Worm (Caenorhabditis elegans) whole organism, young adult: ENCODE results near the gene H38K22.7.

Source experiments
- F10E7.11 ChIP-seq: sonication (generic microtip); optimal IDR thresholded peaks from 2 replicates; lab custom pipeline; 2017; ENCODE audit warnings: mild to moderate bottlenecking, missing genetic modification characterization, moderate library complexity, missing compliant biosample characterization
- F22D6.2 ChIP-seq: sonication (generic microtip); optimal IDR thresholded peaks from 2 replicates; lab custom pipeline; 2016; ENCODE audit warnings: mild to moderate bottlenecking, missing genetic modification characterization, missing compliant biosample characterization
- F55B11.4 ChIP-seq: sonication (generic microtip); optimal IDR thresholded peaks from 2 replicates; lab custom pipeline; 2016; ENCODE audit warnings: missing compliant biosample characterization, missing genetic modification characterization, borderline replicate concordance; ENCODE audit not compliant: insufficient read depth
- Y53G8AR.9 ChIP-seq: fragments of 200-800 bp; sonication (Bioruptor generic); conservative IDR thresholded peaks from 2 replicates; pipeline ENCODE4 v1.3.6; 2022; ENCODE audit warnings: missing genetic modification reagents, missing genetic modification characterization, missing compliant biosample characterization
- Y56A3A.18 ChIP-seq: fragments of 200-800 bp; sonication (Bioruptor generic); IDR thresholded peaks from 2 replicates; pipeline ENCODE4 v1.3.6; 2022; ENCODE audit warnings: missing genetic modification reagents, missing genetic modification characterization, missing compliant biosample characterization
- ZK185.1 ChIP-seq: sonication (generic microtip); optimal IDR thresholded peaks from 2 replicates; lab custom pipeline; 2016; ENCODE audit warnings: mild to moderate bottlenecking, missing genetic modification characterization, missing compliant biosample characterization; ENCODE audit not compliant: poor library complexity, severe bottlenecking
- akir-1 ChIP-seq: fragments of 200-800 bp; sonication (Bioruptor generic); optimal IDR thresholded peaks from 2 replicates; lab custom pipeline; 2018; ENCODE audit warnings: mild to moderate bottlenecking, missing genetic modification characterization, moderate library complexity, missing compliant biosample characterization
- ama-1 ChIP-seq, 3 experiments: fragments of 150-350 bp in 1 of 3; sonication (generic microtip) in 2 of 3; optimal IDR thresholded peaks; 2 replicates each; lab custom pipeline; 2014 to 2018; ENCODE audit warnings: missing biosample characterization in 2 of 3, missing genetic modification characterization in 2 of 3, missing genetic modification reagents in 2 of 3
- atf-7 ChIP-seq: sonication (generic microtip); optimal IDR thresholded peaks from 2 replicates; lab custom pipeline; 2017; ENCODE audit warnings: mild to moderate bottlenecking, missing genetic modification characterization, missing compliant biosample characterization
- bed-2 ChIP-seq: fragments of 200-800 bp; sonication (Bioruptor generic); IDR thresholded peaks from 2 replicates; pipeline ENCODE4 v1.3.6; 2022; ENCODE audit warnings: missing genetic modification reagents, missing genetic modification characterization, missing compliant biosample characterization
- cebp-1 ChIP-seq, 2 experiments: fragments of 200-800 bp in 1 of 2; sonication (Bioruptor generic) in 1 of 2; sonication (generic microtip) in 1 of 2; IDR thresholded peaks in 1 of 2; optimal IDR thresholded peaks in 1 of 2; 2 replicates each; pipeline versions ENCODE4 v1.3.6 to Lab custom; 2017 to 2022; ENCODE audit warnings: missing compliant biosample characterization in 2 of 2, missing genetic modification characterization in 2 of 2, mild to moderate bottlenecking in 1 of 2, missing genetic modification reagents in 1 of 2, moderate library complexity in 1 of 2
- ceh-27 ChIP-seq: fragments of 200-800 bp; sonication (Bioruptor generic); optimal IDR thresholded peaks from 2 replicates; lab custom pipeline; 2018; ENCODE audit warnings: mild to moderate bottlenecking, missing genetic modification characterization, moderate library complexity, missing compliant biosample characterization
- ceh-40 ChIP-seq: fragments of 200-800 bp; sonication (Bioruptor generic); IDR thresholded peaks from 2 replicates; pipeline ENCODE4 v1.3.6; 2022; ENCODE audit warnings: missing genetic modification characterization, missing compliant biosample characterization
- chd-7 ChIP-seq: sonication (generic microtip); optimal IDR thresholded peaks from 2 replicates; lab custom pipeline; 2016; ENCODE audit warnings: mild to moderate bottlenecking, missing genetic modification characterization, moderate library complexity, missing compliant biosample characterization
- die-1 ChIP-seq: sonication (generic microtip); optimal IDR thresholded peaks from 2 replicates; lab custom pipeline; 2016; ENCODE audit warnings: missing genotype, mild to moderate bottlenecking, missing genetic modification characterization, missing compliant biosample characterization
- dox-1 ChIP-seq: fragments of 200-800 bp; sonication (Bioruptor generic); IDR thresholded peaks from 2 replicates; pipeline ENCODE4 v1.3.6; 2022; ENCODE audit warnings: missing genetic modification reagents, missing genetic modification characterization, missing compliant biosample characterization
- dpff-1 ChIP-seq: sonication (generic microtip); optimal IDR thresholded peaks from 2 replicates; lab custom pipeline; 2017; ENCODE audit warnings: mild to moderate bottlenecking, missing genetic modification characterization, missing compliant biosample characterization
- egl-18 ChIP-seq: fragments of 200-800 bp; sonication (Bioruptor generic); IDR thresholded peaks from 2 replicates; pipeline ENCODE4 v1.3.6; 2022; ENCODE audit warnings: missing genetic modification reagents, missing genetic modification characterization, missing compliant biosample characterization
- ekl-4 ChIP-seq: fragments of 200-800 bp; sonication (Bioruptor generic); IDR thresholded peaks from 2 replicates; pipeline ENCODE4 v1.3.6; 2022; ENCODE audit warnings: missing genetic modification reagents, missing genetic modification characterization, missing compliant biosample characterization
- gei-17 ChIP-seq: fragments of 200-800 bp; sonication (Bioruptor generic); optimal IDR thresholded peaks from 2 replicates; lab custom pipeline; 2018; ENCODE audit warnings: mild to moderate bottlenecking, missing genetic modification characterization, missing compliant biosample characterization
- hlh-26 ChIP-seq: fragments of 200-800 bp; sonication (Bioruptor generic); conservative IDR thresholded peaks from 2 replicates; pipeline ENCODE4 v1.3.6; 2022; ENCODE audit warnings: missing genetic modification reagents, missing genetic modification characterization, missing compliant biosample characterization
- hmg-1.2 ChIP-seq: fragments of 200-800 bp; sonication (Bioruptor generic); IDR thresholded peaks from 2 replicates; pipeline ENCODE4 v1.3.6; 2022; ENCODE audit warnings: missing genetic modification reagents, missing genetic modification characterization, missing compliant biosample characterization
- hrde-1 ChIP-seq: sonication (generic microtip); optimal IDR thresholded peaks from 2 replicates; lab custom pipeline; 2016; ENCODE audit warnings: missing genetic modification characterization, mild to moderate bottlenecking, missing compliant biosample characterization, moderate library complexity, missing genotype, missing genetic modification reagents, borderline replicate concordance
- hsf-1 ChIP-seq: fragments of 200-800 bp; sonication (Bioruptor generic); IDR thresholded peaks from 2 replicates; pipeline ENCODE4 v1.3.6; 2022; ENCODE audit warnings: missing genetic modification reagents, missing genetic modification characterization, missing compliant biosample characterization
- let-607 ChIP-seq, 2 experiments: fragments of 200-800 bp in 1 of 2; sonication (Bioruptor generic) in 1 of 2; sonication (generic microtip) in 1 of 2; optimal IDR thresholded peaks; 2 replicates each; lab custom pipeline; 2016 to 2018; ENCODE audit warnings: mild to moderate bottlenecking in 2 of 2, missing compliant biosample characterization in 2 of 2, missing genetic modification characterization in 2 of 2, moderate library complexity in 2 of 2, missing genotype in 1 of 2
- lin-35 ChIP-seq, 3 experiments: fragments of 150-350 bp in 2 of 3; sonication (generic microtip) in 1 of 3; optimal IDR thresholded peaks; 2 replicates each; lab custom pipeline; 2014 to 2018; ENCODE audit warnings: missing biosample characterization in 3 of 3, missing genetic modification characterization in 3 of 3, missing genetic modification reagents in 3 of 3
- lin-40 ChIP-seq: sonication (generic microtip); optimal IDR thresholded peaks from 2 replicates; lab custom pipeline; 2016; ENCODE audit warnings: missing genetic modification characterization, mild to moderate bottlenecking, missing compliant biosample characterization, missing genotype, missing genetic modification reagents
- lsl-1 ChIP-seq: fragments of 200-800 bp; sonication (Bioruptor generic); optimal IDR thresholded peaks from 2 replicates; lab custom pipeline; 2018; ENCODE audit warnings: mild to moderate bottlenecking, missing genetic modification characterization, moderate library complexity, missing compliant biosample characterization
- lsy-27 ChIP-seq: sonication (generic microtip); optimal IDR thresholded peaks from 2 replicates; lab custom pipeline; 2017; ENCODE audit warnings: missing genetic modification characterization, mild to moderate bottlenecking, missing compliant biosample characterization, antibody characterized with exemption, missing genotype, borderline replicate concordance; ENCODE audit not compliant: insufficient read depth
- madf-3 ChIP-seq: fragments of 200-800 bp; sonication (Bioruptor generic); IDR thresholded peaks from 2 replicates; pipeline ENCODE4 v1.3.6; 2022; ENCODE audit warnings: missing genetic modification reagents, missing genetic modification characterization, missing compliant biosample characterization
- mel-28 ChIP-seq: sonication (generic microtip); optimal IDR thresholded peaks from 2 replicates; lab custom pipeline; 2016; ENCODE audit warnings: borderline replicate concordance, mild to moderate bottlenecking, missing genetic modification characterization, missing compliant biosample characterization
- nfyb-1 ChIP-seq: fragments of 200-800 bp; sonication (Bioruptor generic); IDR thresholded peaks from 2 replicates; pipeline ENCODE4 v1.3.6; 2022; ENCODE audit warnings: missing genetic modification reagents, missing genetic modification characterization, missing compliant biosample characterization
- pbrm-1 ChIP-seq: fragments of 200-800 bp; sonication (Bioruptor generic); IDR thresholded peaks from 2 replicates; pipeline ENCODE4 v1.3.6; 2022; ENCODE audit warnings: missing genetic modification reagents, missing genetic modification characterization, missing compliant biosample characterization
- rcor-1 ChIP-seq: fragments of 200-800 bp; sonication (Bioruptor generic); IDR thresholded peaks from 2 replicates; pipeline ENCODE4 v1.3.6; 2022; ENCODE audit warnings: missing genetic modification reagents, missing genetic modification characterization, missing compliant biosample characterization
- rec-8 ChIP-seq, 2 experiments: sonication (generic microtip); optimal IDR thresholded peaks; 2 replicates each; lab custom pipeline; 2016; ENCODE audit warnings: mild to moderate bottlenecking in 2 of 2, missing genetic modification characterization in 2 of 2, missing genetic modification reagents in 2 of 2, missing genotype in 2 of 2, missing biosample characterization in 1 of 2, missing compliant biosample characterization in 1 of 2, moderate library complexity in 1 of 2
- sea-2 ChIP-seq: fragments of 200-800 bp; sonication (Bioruptor generic); IDR thresholded peaks from 2 replicates; pipeline ENCODE4 v1.3.6; 2022; ENCODE audit warnings: missing genetic modification characterization, missing compliant biosample characterization
- snpc-3.4 ChIP-seq: sonication (generic microtip); optimal IDR thresholded peaks from 2 replicates; lab custom pipeline; 2017; ENCODE audit warnings: missing genetic modification characterization, mild to moderate bottlenecking, missing compliant biosample characterization, antibody characterized with exemption, moderate library complexity, missing genotype, missing genetic modification reagents
- snpc-4 ChIP-seq, 5 experiments: fragments of 150-350 bp in 1 of 5; sonication (generic microtip) in 4 of 5; optimal IDR thresholded peaks; 2 replicates each; lab custom pipeline; 2014 to 2018; ENCODE audit warnings: missing genetic modification characterization in 5 of 5, missing biosample characterization in 3 of 5, antibody characterized with exemption in 2 of 5, mild to moderate bottlenecking in 2 of 5, missing compliant biosample characterization in 2 of 5, missing genotype in 2 of 5, moderate library complexity in 2 of 5, missing genetic modification reagents in 1 of 5
- tbx-9 ChIP-seq: sonication (generic microtip); optimal IDR thresholded peaks from 2 replicates; lab custom pipeline; 2016; ENCODE audit warnings: borderline replicate concordance, missing genetic modification characterization, inconsistent platforms, missing compliant biosample characterization
- unc-62 ChIP-seq: fragments of 150-350 bp; optimal IDR thresholded peaks from 2 replicates; lab custom pipeline; 2014; ENCODE audit warnings: missing biosample characterization, missing genetic modification reagents, missing genetic modification characterization
- zfh-2 ChIP-seq: fragments of 200-800 bp; sonication (Bioruptor generic); conservative IDR thresholded peaks from 2 replicates; pipeline ENCODE4 v1.3.6; 2022; ENCODE audit warnings: missing genetic modification reagents, missing genetic modification characterization, missing compliant biosample characterization
- ztf-22 ChIP-seq: fragments of 200-800 bp; sonication (Bioruptor generic); optimal IDR thresholded peaks from 2 replicates; lab custom pipeline; 2018; ENCODE audit warnings: mild to moderate bottlenecking, missing genetic modification characterization, moderate library complexity, missing compliant biosample characterization

H38K22.7 gene

DNA sequence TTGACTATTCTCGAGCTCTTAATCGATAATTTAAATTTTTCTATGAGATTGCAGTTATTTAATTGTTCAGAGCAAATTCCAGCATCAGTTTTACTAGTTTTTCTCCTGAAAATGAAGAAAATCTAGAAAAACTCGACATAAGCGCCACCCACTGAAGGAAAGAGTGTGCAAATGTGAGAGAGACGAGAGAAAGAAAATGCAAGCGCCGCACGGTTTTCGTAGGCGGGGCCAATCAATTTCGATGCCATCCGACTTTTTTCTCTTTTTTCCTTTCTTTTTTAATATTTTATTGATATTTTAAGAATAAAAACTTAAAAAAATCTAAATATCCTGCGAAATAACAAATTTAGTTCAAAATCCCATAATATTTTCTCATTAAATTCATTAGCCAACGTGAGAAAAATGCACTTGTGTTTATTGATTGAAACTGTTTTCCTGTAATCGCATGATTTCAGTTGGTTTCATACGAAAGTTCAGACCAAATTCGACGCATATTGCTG, 11.1 kb downstream of the H38K22.7 start, which contains the start of gene cdk-12 (continued):
- TF ChIP-seq lsl-1 (GFP tag; lab: Kevin White, UChicago) (no peak), mel-28 (tag; lab: Kevin White, UChicago) (no peak), unc-62 (no peak), dox-1 (GFP tag; lab: Robert Waterston, UW) (peak; percentile 37; the same call in 1 of the 2 replicates)

DNA sequence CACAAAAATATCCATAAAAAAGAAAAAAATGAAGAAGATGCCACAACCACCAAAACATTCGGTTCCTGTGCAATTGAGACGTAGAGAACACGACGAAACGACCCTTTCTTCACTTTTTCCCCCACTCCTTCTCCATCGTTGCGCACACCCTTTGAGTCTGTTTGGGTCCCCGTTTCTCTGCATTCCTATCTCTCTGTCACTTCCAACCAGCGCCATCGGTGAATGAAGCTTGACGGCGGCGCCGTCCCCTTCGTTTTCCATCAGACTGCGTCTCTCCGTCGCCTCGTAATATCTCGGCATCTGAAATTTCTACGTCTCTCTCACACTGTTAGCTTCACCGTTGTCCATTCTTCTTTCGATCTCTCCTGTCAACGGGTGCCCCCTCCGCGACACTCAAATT, 14.1 kb downstream of the H38K22.7 start:
- TF ChIP-seq mel-28 (tag; lab: Kevin White, UChicago) (no peak), snpc-3.4 (tag; lab: Kevin White, UChicago) (no peak), chd-7 (no peak), cebp-1 (GFP tag; IDR thresholded peaks at IDR 0.05; lab: Robert Waterston, UW) (no peak), cebp-1 (tag; optimal IDR thresholded peaks at IDR 0.05; lab: Kevin White, UChicago) (peak; percentile 34), ztf-22 (GFP tag; lab: Kevin White, UChicago) (no peak), bed-2 (GFP tag; lab: Robert Waterston, UW) (no peak), ama-1 (optimal IDR thresholded peaks at IDR 0.05; lab: Kevin White, UChicago) (no peak), ama-1 (GFP tag; optimal IDR thresholded peaks at IDR 0.05; lab: Kevin White, UChicago) (no peak), madf-3 (GFP tag; lab: Robert Waterston, UW) (no peak), lin-40 (tag; lab: Kevin White, UChicago) (peak; percentile 26), nfyb-1 (GFP tag; lab: Robert Waterston, UW) (no peak), hrde-1 (no peak), hsf-1 (no peak), rcor-1 (GFP tag; lab: Robert Waterston, UW) (no peak), ceh-27 (GFP tag; lab: Kevin White, UChicago) (no peak), tbx-9 (tag; lab: Kevin White, UChicago) (no peak), F10E7.11 (tag; lab: Kevin White, UChicago) (no peak), ceh-40 (no peak), pbrm-1 (GFP tag; lab: Robert Waterston, UW) (no peak), snpc-4 (GFP tag; optimal IDR thresholded peaks at IDR 0.05; lab: Kevin White, UChicago) (no peak), snpc-4 (tag; optimal IDR thresholded peaks at IDR 0.05; lab: Kevin White, UChicago) (no peak), let-607 (tag; optimal IDR thresholded peaks at IDR 0.05; lab: Kevin White, UChicago) (no peak), Y56A3A.18 (GFP tag; lab: Robert Waterston, UW) (no peak), Y53G8AR.9 (GFP tag; lab: Robert Waterston, UW) (no peak), hmg-1.2 (GFP tag; lab: Robert Waterston, UW) (peak; percentile 59; the same call in 1 of the 2 replicates), gei-17 (GFP tag; lab: Kevin White, UChicago) (no peak), atf-7 (tag; lab: Kevin White, UChicago) (no peak), hlh-26 (GFP tag; lab: Robert Waterston, UW) (no peak), zfh-2 (GFP tag; lab: Robert Waterston, UW) (peak; percentile 87), ekl-4 (GFP tag; lab: Robert Waterston, UW) (no peak), lin-35 (GFP tag; optimal IDR thresholded peaks at IDR 0.05; lab: Kevin White, UChicago) (peak in 1 of 3 experiments; percentile 28)

DNA sequence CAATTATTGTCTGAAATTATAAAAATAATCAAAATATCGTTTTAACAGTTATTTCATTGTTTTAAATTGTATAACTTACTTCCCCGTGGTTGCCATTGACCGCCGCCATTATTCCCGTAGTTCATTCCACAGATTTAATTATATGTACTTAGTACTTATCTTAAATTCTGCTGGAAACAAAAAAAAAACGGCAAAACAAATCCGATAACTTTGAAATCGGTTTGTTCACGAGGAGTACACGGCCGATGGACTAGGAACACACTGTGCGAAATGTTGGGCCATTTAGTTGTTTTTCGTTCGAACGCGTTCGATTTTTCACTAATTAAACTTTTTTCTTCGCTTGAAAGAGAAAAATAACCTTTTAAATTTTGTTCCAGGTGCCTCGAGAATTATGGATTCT, 21.6 kb downstream of the H38K22.7 start, which contains the start of the genes B0285.3 and lcmt-1:
Gene B0285.3 (minus strand): TSS at position 267 of the 400 bp plus-strand sequence.
Gene lcmt-1 (plus strand): TSS at position 377 of the 400 bp plus-strand sequence.
- TF ChIP-seq hrde-1 (no peak), hlh-26 (GFP tag; lab: Robert Waterston, UW) (no peak), akir-1 (GFP tag; lab: Kevin White, UChicago) (no peak), chd-7 (no peak), die-1 (tag; lab: Kevin White, UChicago) (no peak), lsy-27 (tag; lab: Kevin White, UChicago) (no peak), dpff-1 (tag; lab: Kevin White, UChicago) (no peak), rec-8 (tag; optimal IDR thresholded peaks at IDR 0.05; lab: Kevin White, UChicago) (no peak), ZK185.1 (tag; lab: Kevin White, UChicago) (peak; percentile 82), F22D6.2 (tag; lab: Kevin White, UChicago) (no peak), F55B11.4 (no peak), sea-2 (GFP tag; lab: Robert Waterston, UW) (no peak), egl-18 (no peak)
